Fruit fly (Drosophila melanogaster) whole organism, prepupa: Measurements from ENCODE around the gene Srp54k.
A peak's percentile ranks its signal among the peaks of the same experiment; 100 is the strongest.

Experiments used
- Blimp-1 ChIP-seq: fragments of 200-800 bp; sonication (Bioruptor generic); optimal IDR thresholded peaks from 3 replicates; lab custom pipeline; 2017; ENCODE audit warnings: missing biosample characterization, missing genetic modification characterization, mild to moderate bottlenecking, moderate library complexity, missing genetic modification reagents
- CG10631 ChIP-seq: fragments of 200-800 bp; sonication (Bioruptor generic); optimal IDR thresholded peaks from 2 replicates; lab custom pipeline; 2016; ENCODE audit warnings: missing biosample characterization, missing genetic modification characterization
- CG11762 ChIP-seq: fragments of 200-800 bp; sonication (Bioruptor generic); optimal IDR thresholded peaks from 3 replicates; lab custom pipeline; 2016; ENCODE audit warnings: missing biosample characterization, missing genetic modification characterization; ENCODE audit not compliant: insufficient read depth
- CG15336 ChIP-seq: fragments of 200-800 bp; sonication (Bioruptor generic); IDR thresholded peaks from 2 replicates; pipeline ENCODE4 v1.3.6; 2022; ENCODE audit warnings: missing biosample characterization, missing genetic modification characterization
- CG1621 ChIP-seq: fragments of 200-800 bp; sonication (Bioruptor generic); optimal IDR thresholded peaks from 3 replicates; lab custom pipeline; 2018; ENCODE audit warnings: missing biosample characterization, mild to moderate bottlenecking, missing genetic modification characterization
- CG16779 ChIP-seq: fragments of 200-800 bp; sonication (Bioruptor generic); optimal IDR thresholded peaks from 3 replicates; lab custom pipeline; 2017; ENCODE audit warnings: missing biosample characterization, mild to moderate bottlenecking, missing genetic modification characterization
- CG31627 ChIP-seq: fragments of 200-800 bp; sonication (Bioruptor generic); optimal IDR thresholded peaks from 3 replicates; lab custom pipeline; 2016; ENCODE audit warnings: missing biosample characterization, missing genetic modification characterization
- CG32006 ChIP-seq: fragments of 200-800 bp; sonication (Bioruptor generic); optimal IDR thresholded peaks from 3 replicates; lab custom pipeline; 2017; ENCODE audit warnings: missing biosample characterization, mild to moderate bottlenecking, missing genetic modification characterization
- CG3919 ChIP-seq: fragments of 200-800 bp; sonication (Bioruptor generic); optimal IDR thresholded peaks from 3 replicates; lab custom pipeline; 2016; ENCODE audit warnings: missing biosample characterization, missing genetic modification characterization
- CG6163 ChIP-seq: fragments of 200-800 bp; sonication (Bioruptor generic); IDR thresholded peaks from 3 replicates; pipeline ENCODE4 v1.3.6; 2022; ENCODE audit warnings: missing biosample characterization, missing genetic modification characterization
- CG6276 ChIP-seq: fragments of 200-800 bp; sonication (Bioruptor generic); optimal IDR thresholded peaks from 2 replicates; lab custom pipeline; 2017; ENCODE audit warnings: missing biosample characterization, mild to moderate bottlenecking, missing genetic modification characterization
- CG6792 ChIP-seq: fragments of 200-800 bp; sonication (Bioruptor generic); optimal IDR thresholded peaks from 3 replicates; lab custom pipeline; 2016; ENCODE audit warnings: missing biosample characterization, missing genetic modification characterization
- CG6854 ChIP-seq: fragments of 200-800 bp; sonication (Bioruptor generic); optimal IDR thresholded peaks from 2 replicates; lab custom pipeline; 2017; ENCODE audit warnings: missing biosample characterization, mild to moderate bottlenecking, missing genetic modification characterization
- CG8119 ChIP-seq: fragments of 200-800 bp; sonication (Bioruptor generic); IDR thresholded peaks from 3 replicates; pipeline ENCODE4 v1.3.6; 2022; ENCODE audit warnings: missing biosample characterization, missing genetic modification characterization
- CG8319 ChIP-seq: fragments of 200-800 bp; sonication (Bioruptor generic); optimal IDR thresholded peaks from 3 replicates; lab custom pipeline; 2016; ENCODE audit warnings: missing biosample characterization, missing genetic modification characterization
- CG9139 ChIP-seq: fragments of 200-800 bp; sonication (Bioruptor generic); optimal IDR thresholded peaks from 3 replicates; lab custom pipeline; 2017; ENCODE audit warnings: missing biosample characterization, mild to moderate bottlenecking, missing genetic modification characterization
- Eip75B ChIP-seq: fragments of 200-800 bp; sonication (Bioruptor generic); optimal IDR thresholded peaks from 3 replicates; lab custom pipeline; 2016; ENCODE audit warnings: missing biosample characterization, missing genetic modification characterization
- Eip78C ChIP-seq: fragments of 200-800 bp; sonication (Bioruptor generic); peaks from one replicate; lab custom pipeline; 2016; ENCODE audit warnings: missing biosample characterization, missing genetic modification characterization
- Eip93F ChIP-seq: fragments of 200-800 bp; sonication (Bioruptor generic); optimal IDR thresholded peaks from 2 replicates; lab custom pipeline; 2016; ENCODE audit warnings: missing biosample characterization, mild to moderate bottlenecking, missing genetic modification characterization
- Ets21C ChIP-seq: fragments of 200-800 bp; sonication (Bioruptor generic); optimal IDR thresholded peaks from 3 replicates; lab custom pipeline; 2016; ENCODE audit warnings: missing biosample characterization, missing genetic modification characterization
- Hr38 ChIP-seq: sonication (Bioruptor generic); optimal IDR thresholded peaks from 2 replicates; lab custom pipeline; 2016; ENCODE audit warnings: missing biosample characterization, missing genetic modification characterization
- Hr39 ChIP-seq: fragments of 200-800 bp; sonication (Bioruptor generic); optimal IDR thresholded peaks from 2 replicates; lab custom pipeline; 2016; ENCODE audit warnings: missing biosample characterization, missing genetic modification characterization
- Hr4 ChIP-seq: fragments of 200-800 bp; sonication (Bioruptor generic); optimal IDR thresholded peaks from 3 replicates; lab custom pipeline; 2016; ENCODE audit warnings: missing biosample characterization, missing genetic modification characterization
- Lpt ChIP-seq: fragments of 200-800 bp; sonication (Bioruptor generic); optimal IDR thresholded peaks from 3 replicates; lab custom pipeline; 2016; ENCODE audit warnings: missing biosample characterization, missing genetic modification characterization
- Met ChIP-seq: fragments of 200-800 bp; sonication (Bioruptor generic); optimal IDR thresholded peaks from 3 replicates; lab custom pipeline; 2016; ENCODE audit warnings: missing biosample characterization, missing genetic modification characterization
- Sox102F ChIP-seq: fragments of 200-800 bp; sonication (Bioruptor generic); optimal IDR thresholded peaks from 2 replicates; lab custom pipeline; 2016; ENCODE audit warnings: missing biosample characterization, mild to moderate bottlenecking, missing genetic modification characterization
- Sox14 ChIP-seq: fragments of 200-800 bp; sonication (Bioruptor generic); optimal IDR thresholded peaks from 3 replicates; lab custom pipeline; 2016; ENCODE audit warnings: missing biosample characterization, missing genetic modification characterization
- Sox15 ChIP-seq: fragments of 200-800 bp; sonication (Bioruptor generic); optimal IDR thresholded peaks from 3 replicates; lab custom pipeline; 2016; ENCODE audit warnings: missing biosample characterization, missing genetic modification characterization
- achi ChIP-seq: fragments of 200-800 bp; sonication (Bioruptor generic); optimal IDR thresholded peaks from 3 replicates; lab custom pipeline; 2016; ENCODE audit warnings: missing biosample characterization, missing genetic modification characterization
- acj6 ChIP-seq: fragments of 200-800 bp; sonication (Bioruptor generic); optimal IDR thresholded peaks from 3 replicates; lab custom pipeline; 2016; ENCODE audit warnings: missing biosample characterization, missing genetic modification characterization
- dsx ChIP-seq: fragments of 200-800 bp; optimal IDR thresholded peaks from 3 replicates; lab custom pipeline; 2019; ENCODE audit warnings: missing biosample characterization, mild to moderate bottlenecking, missing genetic modification characterization, moderate library complexity; ENCODE audit not compliant: poor library complexity, severe bottlenecking
- eg ChIP-seq: fragments of 200-800 bp; sonication (Bioruptor generic); IDR thresholded peaks from 3 replicates; pipeline ENCODE4 v1.3.6; 2022; ENCODE audit warnings: missing biosample characterization, missing genetic modification characterization
- esn ChIP-seq: fragments of 200-800 bp; sonication (Bioruptor generic); optimal IDR thresholded peaks from 2 replicates; lab custom pipeline; 2016; ENCODE audit warnings: missing biosample characterization, mild to moderate bottlenecking, missing genetic modification characterization, moderate library complexity
- fkh ChIP-seq: fragments of 200-800 bp; sonication (Bioruptor generic); optimal IDR thresholded peaks from 3 replicates; lab custom pipeline; 2017; ENCODE audit warnings: missing biosample characterization, mild to moderate bottlenecking, missing genetic modification characterization, moderate library complexity
- net ChIP-seq: fragments of 200-800 bp; sonication (Bioruptor generic); optimal IDR thresholded peaks from 3 replicates; lab custom pipeline; 2016; ENCODE audit warnings: missing biosample characterization, missing genetic modification characterization
- pdm3 ChIP-seq: fragments of 200-800 bp; sonication (Bioruptor generic); optimal IDR thresholded peaks from 3 replicates; lab custom pipeline; 2016; ENCODE audit warnings: missing biosample characterization, missing genetic modification characterization
- salr ChIP-seq, 2 experiments: fragments of 200-800 bp; sonication (Bioruptor generic); optimal IDR thresholded peaks; 3 replicates each; lab custom pipeline; 2016 to 2018; ENCODE audit warnings: missing biosample characterization in 2 of 2, missing genetic modification characterization in 2 of 2, mild to moderate bottlenecking in 1 of 2
- ss ChIP-seq, 2 experiments: fragments of 200-800 bp; sonication (Bioruptor generic); optimal IDR thresholded peaks; 2 replicates in 1 of 2; 3 replicates in 1 of 2; lab custom pipeline; 2017 to 2018; ENCODE audit warnings: mild to moderate bottlenecking in 2 of 2, missing biosample characterization in 2 of 2, missing genetic modification characterization in 2 of 2, moderate library complexity in 1 of 2
- svp ChIP-seq: fragments of 200-800 bp; sonication (Bioruptor generic); peaks from one replicate; lab custom pipeline; 2016; ENCODE audit warnings: missing biosample characterization, missing genetic modification characterization

Srp54k gene

DNA sequence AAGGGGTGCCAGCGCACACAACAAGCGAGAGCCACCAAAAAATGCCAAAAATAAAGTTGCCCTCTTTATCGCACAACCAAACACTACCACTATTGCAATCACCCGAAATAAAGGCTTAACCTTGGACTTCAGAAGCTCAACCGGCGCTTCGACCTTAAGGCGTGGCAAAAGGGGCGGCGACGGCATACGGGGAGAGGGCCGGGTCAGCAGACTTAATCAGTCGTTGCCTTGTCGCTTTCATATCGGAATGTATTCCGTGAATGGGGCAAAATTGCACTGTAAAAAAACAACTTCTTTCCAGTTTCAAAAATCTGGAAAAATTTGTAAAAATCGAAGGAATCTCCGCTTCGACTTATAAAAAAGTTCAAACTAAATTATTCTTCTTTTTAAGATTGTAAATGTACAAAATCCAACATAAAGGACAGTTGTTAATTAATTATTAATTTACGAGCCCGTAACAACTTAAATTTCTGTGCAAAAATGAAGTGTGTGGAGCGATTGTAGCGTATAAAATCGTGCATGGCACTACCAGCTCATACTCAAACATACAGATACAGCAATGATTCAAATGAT, 30.6 kb downstream of the Srp54k start (continued):
- TF ChIP-seq CG32006 (GFP tag; lab: Kevin White, UChicago) = peak; percentile 34
- TF ChIP-seq CG10631 = no peak
- TF ChIP-seq Eip75B (GFP tag; lab: Kevin White, UChicago) = no peak
- no peak for TF ChIP-seq CG6276 (GFP tag; lab: Kevin White, UChicago)
- no peak for TF ChIP-seq ss (GFP tag; optimal IDR thresholded peaks at IDR 0.05; lab: Kevin White, UChicago)
- TF ChIP-seq CG11762 = peak; percentile 26
- peak; percentile 66 for TF ChIP-seq acj6 (GFP tag; lab: Kevin White, UChicago)
- no peak for TF ChIP-seq Lpt (GFP tag; lab: Kevin White, UChicago)
- TF ChIP-seq CG1621 (tag; lab: Kevin White, UChicago) = no peak
- TF ChIP-seq CG6163 (GFP tag; lab: Robert Waterston, UW) = peak; percentile 67
- TF ChIP-seq Eip93F (GFP tag; lab: Kevin White, UChicago) = no peak
- TF ChIP-seq CG16779 (tag; lab: Kevin White, UChicago) = no peak
- peak; percentile 20 for TF ChIP-seq achi (GFP tag; lab: Kevin White, UChicago)
- peak; percentile 14 for TF ChIP-seq CG8319 (GFP tag; lab: Kevin White, UChicago)
- peak; percentile 43; the same call in 1 of the 2 replicates for TF ChIP-seq CG15336 (GFP tag; lab: Robert Waterston, UW)
- TF ChIP-seq, all 60 proteins: peak for 33

DNA sequence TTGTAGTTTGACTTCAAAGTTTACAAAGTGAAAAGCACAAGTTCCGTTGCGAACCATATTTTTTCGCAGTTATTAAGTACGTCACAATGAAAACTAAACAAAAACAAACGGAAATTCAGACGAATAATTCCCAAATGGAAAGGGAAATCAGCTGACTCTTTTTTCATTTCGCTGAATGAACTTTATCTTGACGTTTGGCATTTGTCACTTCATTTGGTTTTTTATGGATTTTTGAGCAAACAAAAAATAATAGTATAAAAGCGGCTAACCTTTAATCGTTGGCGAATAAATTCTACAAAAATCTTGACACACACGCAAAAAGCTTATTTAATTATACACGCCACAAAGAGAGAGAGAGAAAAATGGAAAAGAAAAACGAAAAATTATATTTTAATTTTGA, 31.2 kb downstream of the Srp54k start:
- TF ChIP-seq CG8319 (GFP tag; lab: Kevin White, UChicago) (no peak), esn (GFP tag; lab: Kevin White, UChicago) (no peak), Blimp-1 (GFP tag; lab: Kevin White, UChicago) (no peak), CG3919 (GFP tag; lab: Kevin White, UChicago) (no peak), CG10631 (no peak), svp (GFP tag; lab: Kevin White, UChicago) (no peak)

DNA sequence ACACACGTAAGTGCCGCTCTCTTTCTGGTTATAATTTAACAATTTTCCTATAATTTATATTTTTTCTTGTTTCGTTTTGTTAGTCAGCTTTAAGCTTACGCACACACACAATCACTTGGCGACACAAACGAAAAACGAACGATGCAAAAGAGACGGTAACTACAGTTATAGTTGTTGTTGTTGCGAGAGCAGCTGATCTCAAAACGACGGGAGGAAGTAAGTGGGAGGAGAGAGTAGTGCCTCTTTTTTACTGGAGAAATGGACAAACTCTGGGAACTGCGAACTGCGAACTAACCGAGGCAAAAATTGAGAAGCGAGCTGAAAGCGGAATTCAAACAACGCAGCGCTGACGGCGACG, 32.0 kb downstream of the Srp54k start:
- no peak for TF ChIP-seq Sox15 (GFP tag; lab: Kevin White, UChicago)
- TF ChIP-seq eg (GFP tag; lab: Robert Waterston, UW) = 0 out of 3 replicates have a peak, but pooled peaks have one; percentile 7
- no peak for TF ChIP-seq CG11762
- peak; percentile 39 for TF ChIP-seq Eip93F (GFP tag; lab: Kevin White, UChicago)
- TF ChIP-seq CG31627 (GFP tag; lab: Kevin White, UChicago) = no peak
- TF ChIP-seq net (GFP tag; lab: Kevin White, UChicago) = peak; percentile 13
- TF ChIP-seq Eip78C (GFP tag; lab: Kevin White, UChicago) = peak; percentile 65
- TF ChIP-seq achi (GFP tag; lab: Kevin White, UChicago) = peak; percentile 10
- peak; percentile 15 for TF ChIP-seq Sox14 (GFP tag; lab: Kevin White, UChicago)
- peak; percentile 8 for TF ChIP-seq CG3919 (GFP tag; lab: Kevin White, UChicago)
- peak; percentile 34; the same call in 2 of the 3 replicates for TF ChIP-seq CG6163 (GFP tag; lab: Robert Waterston, UW)

DNA sequence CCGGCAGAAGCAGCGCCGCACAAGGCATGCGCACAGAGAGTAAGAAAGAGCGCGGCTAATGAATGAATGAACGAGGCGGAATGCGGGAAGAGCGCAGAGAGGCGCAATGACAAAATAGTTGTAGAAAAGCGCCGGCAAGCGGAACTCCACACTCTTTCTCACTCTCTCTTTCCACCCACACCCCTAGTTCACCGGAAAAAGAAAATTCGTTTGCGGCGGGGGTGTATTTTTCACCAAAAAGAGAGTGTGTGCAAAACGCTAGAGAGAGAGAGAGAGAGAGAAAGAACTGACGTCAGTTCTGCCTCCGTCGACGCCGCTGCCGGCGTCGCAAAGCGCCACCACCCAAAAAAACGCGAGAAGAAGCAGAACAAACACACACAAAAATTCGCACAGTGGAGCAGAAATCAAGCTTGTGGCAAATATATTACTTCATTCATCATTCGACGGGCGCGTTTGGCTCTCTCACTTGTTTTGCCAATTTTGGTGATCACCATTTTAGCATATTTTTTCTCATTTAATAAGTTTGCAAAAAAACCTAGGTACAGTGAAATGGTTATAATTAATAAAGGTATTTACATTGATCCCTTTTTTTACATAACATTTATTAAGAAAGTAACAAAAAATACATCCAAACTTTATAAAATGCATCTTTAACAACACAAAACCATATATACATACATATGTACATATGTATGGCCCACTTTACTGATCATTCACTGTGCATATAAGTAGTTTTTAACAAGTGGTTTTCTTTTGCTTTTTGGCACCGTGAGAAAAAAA, 32.6 kb downstream of the Srp54k start:
- TF ChIP-seq Hr39 (GFP tag; lab: Kevin White, UChicago) = peak; percentile 49
- TF ChIP-seq CG8119 (GFP tag; lab: Robert Waterston, UW) = peak; percentile 52; the same call in 1 of the 3 replicates
- peak in 1 of 2 experiments; percentile 45 for TF ChIP-seq ss (GFP tag; optimal IDR thresholded peaks at IDR 0.05; lab: Kevin White, UChicago)
- peak; percentile 35 for TF ChIP-seq Sox102F
- peak; percentile 20 for TF ChIP-seq Ets21C (GFP tag; lab: Kevin White, UChicago)
- TF ChIP-seq CG6163 (GFP tag; lab: Robert Waterston, UW) = 0 out of 3 replicates have a peak, but pooled peaks have one; percentile 6
- no peak for TF ChIP-seq CG10631
- peak; percentile 46 for TF ChIP-seq Met (GFP tag; lab: Kevin White, UChicago)
- no peak; the same call in 1 of the 2 replicates for TF ChIP-seq CG15336 (GFP tag; lab: Robert Waterston, UW)
- peak; percentile 14 for TF ChIP-seq pdm3 (GFP tag; lab: Kevin White, UChicago)
- peak; percentile 46 for TF ChIP-seq fkh (GFP tag; lab: Kevin White, UChicago)
- TF ChIP-seq CG6276 (GFP tag; lab: Kevin White, UChicago) = peak; percentile 29
- TF ChIP-seq CG11762 = no peak
- TF ChIP-seq Hr4 = peak; percentile 60
- TF ChIP-seq esn (GFP tag; lab: Kevin White, UChicago) = peak; percentile 33
- TF ChIP-seq acj6 (GFP tag; lab: Kevin White, UChicago) = peak; percentile 28
- TF ChIP-seq Eip78C (GFP tag; lab: Kevin White, UChicago) = peak; percentile 42
- peak; percentile 14 for TF ChIP-seq achi (GFP tag; lab: Kevin White, UChicago)
- TF ChIP-seq CG32006 (GFP tag; lab: Kevin White, UChicago) = peak; percentile 48
- peak; percentile 67 for TF ChIP-seq svp (GFP tag; lab: Kevin White, UChicago)
- TF ChIP-seq CG8319 (GFP tag; lab: Kevin White, UChicago) = no peak
- no peak for TF ChIP-seq salr (GFP tag; optimal IDR thresholded peaks at IDR 0.05; lab: Kevin White, UChicago)
- peak; percentile 59 for TF ChIP-seq CG16779 (tag; lab: Kevin White, UChicago)
- peak; percentile 17 for TF ChIP-seq CG9139 (GFP tag; lab: Kevin White, UChicago)
- peak; percentile 53 for TF ChIP-seq CG6854 (GFP tag; lab: Kevin White, UChicago)
- no peak for TF ChIP-seq Hr38 (GFP tag; lab: Kevin White, UChicago)
- TF ChIP-seq CG6792 = no peak
- no peak for TF ChIP-seq dsx (GFP tag; lab: Kevin White, UChicago)
